Worm (Caenorhabditis elegans): Measurements from ENCODE around the gene F16G10.7.

DNA sequence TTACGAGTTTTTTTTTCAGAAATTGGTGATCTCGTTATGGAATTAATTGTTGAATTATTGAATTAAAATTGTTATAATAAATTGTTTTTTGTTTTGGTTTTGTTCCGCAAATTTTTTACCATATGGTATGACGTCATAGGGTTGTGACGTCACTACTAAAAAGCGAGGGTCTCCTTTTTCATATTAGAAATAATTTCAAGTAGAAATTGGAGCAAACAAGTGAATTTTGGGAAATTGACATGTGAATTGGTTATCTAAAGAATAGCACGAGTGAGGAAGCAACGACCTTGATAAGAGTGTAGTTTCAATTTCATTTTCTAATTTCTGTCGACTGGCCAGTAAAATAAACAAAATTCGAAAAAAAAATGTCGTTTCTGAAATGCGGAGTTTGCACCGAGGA lies 44.5 kb downstream of the F16G10.7 start, which contains the start of gene F43C11.7:
- TF ChIP-seq nfya-1 (tag; optimal IDR thresholded peaks at IDR 0.05; ENCODE audit: borderline replicate concordance, insufficient read depth) (no peak), him-1 (tag; optimal IDR thresholded peaks at IDR 0.05) (no peak), F37B4.10 (GFP tag; IDR thresholded peaks at IDR 0.05) (no peak), pha-4 (tag; optimal IDR thresholded peaks at IDR 0.05) (no peak), cebp-2 (GFP tag; IDR thresholded peaks at IDR 0.05) (no peak)

All from whole organism, young adult.